Worm (Caenorhabditis elegans): ENCODE measurements around the gene srw-19.

ce11 chrV:15253529-15253928 is 27.6 kb downstream of the srw-19 start, which contains the start of gene srbc-75:
- TF ChIP-seq pha-4 (GFP tag; IDR thresholded peaks at IDR 0.05) (no peak), pha-4 (tag; optimal IDR thresholded peaks at IDR 0.05) (no peak), lin-38 (GFP tag; IDR thresholded peaks at IDR 0.05) (no peak), aly-2 (tag; optimal IDR thresholded peaks at IDR 0.05) (no peak), ama-1 (optimal IDR thresholded peaks at IDR 0.05) (no peak), dmd-6 (GFP tag; IDR thresholded peaks at IDR 0.05) (no peak)

All from whole organism, L4 larva.